Worm (Caenorhabditis elegans) whole organism, L1 larva: ENCODE measurements around the gene Y11D7A.7.
A peak's percentile ranks its signal among the peaks of the same experiment; 100 is the strongest.

Experiments
- C16A3.4 ChIP-seq: fragments of 150-350 bp; optimal IDR thresholded peaks from 2 replicates; lab custom pipeline; 2014; ENCODE audit warnings: missing biosample characterization, missing genetic modification characterization
- alr-1 ChIP-seq: fragments of 200-800 bp; sonication (Bioruptor generic); optimal IDR thresholded peaks from 2 replicates; lab custom pipeline; 2018; ENCODE audit warnings: borderline replicate concordance, mild to moderate bottlenecking, missing genetic modification characterization, missing compliant biosample characterization
- ama-1 ChIP-seq: fragments of 150-350 bp; optimal IDR thresholded peaks from 2 replicates; lab custom pipeline; 2014
- blmp-1 ChIP-seq: fragments of 150-350 bp; optimal IDR thresholded peaks from 2 replicates; lab custom pipeline; 2014; ENCODE audit warnings: missing biosample characterization, missing genetic modification characterization
- ceh-63 ChIP-seq: fragments of 200-800 bp; sonication (Bioruptor generic); optimal IDR thresholded peaks from 2 replicates; lab custom pipeline; 2018; ENCODE audit warnings: mild to moderate bottlenecking, missing genetic modification characterization, missing compliant biosample characterization
- ceh-82 ChIP-seq, 3 experiments: fragments of 150-350 bp in 1 of 3; sonication (generic microtip) in 2 of 3; optimal IDR thresholded peaks; 2 replicates each; lab custom pipeline; 2014 to 2017; ENCODE audit warnings: missing biosample characterization in 3 of 3, missing genetic modification characterization in 3 of 3
- dpl-1 ChIP-seq, 3 experiments: fragments of 150-350 bp in 2 of 3; sonication (generic microtip) in 1 of 3; optimal IDR thresholded peaks; 2 replicates each; lab custom pipeline; 2014 to 2017; ENCODE audit warnings: missing biosample characterization in 3 of 3, missing genetic modification characterization in 3 of 3, missing genetic modification reagents in 3 of 3
- efl-1 ChIP-seq, 4 experiments: fragments of 150-350 bp; optimal IDR thresholded peaks in 3 of 4; peaks in 1 of 4; 1 replicate in 1 of 4; 2 replicates in 3 of 4; lab custom pipeline; 2014; ENCODE audit warnings: missing biosample characterization in 2 of 4, missing genetic modification characterization in 2 of 4, missing genetic modification reagents in 2 of 4
- egl-13 ChIP-seq: sonication (generic microtip); optimal IDR thresholded peaks from 2 replicates; lab custom pipeline; 2016; ENCODE audit warnings: missing genotype, missing genetic modification reagents, missing genetic modification characterization, missing compliant biosample characterization
- egl-27 ChIP-seq, 2 experiments: fragments of 150-350 bp in 1 of 2; sonication (generic microtip); optimal IDR thresholded peaks; 3 replicates each; lab custom pipeline; 2017 to 2018; ENCODE audit warnings: missing biosample characterization in 2 of 2, missing genetic modification characterization in 2 of 2, missing genetic modification reagents in 2 of 2
- elt-3 ChIP-seq, 6 experiments: fragments of 150-350 bp in 1 of 6; sonication (generic microtip); optimal IDR thresholded peaks; 2 replicates each; lab custom pipeline; 2017 to 2018; ENCODE audit warnings: missing biosample characterization in 6 of 6, missing genetic modification characterization in 6 of 6, inconsistent platforms in 1 of 6
- fkh-10 ChIP-seq: sonication (generic microtip); optimal IDR thresholded peaks from 2 replicates; lab custom pipeline; 2017; ENCODE audit warnings: missing biosample characterization, missing genetic modification reagents, missing genetic modification characterization
- fkh-8 ChIP-seq: sonication (generic microtip); optimal IDR thresholded peaks from 2 replicates; lab custom pipeline; 2016; ENCODE audit warnings: mild to moderate bottlenecking, missing genetic modification characterization, missing compliant biosample characterization
- hlh-17 ChIP-seq: fragments of 200-800 bp; sonication (Bioruptor generic); optimal IDR thresholded peaks from 2 replicates; lab custom pipeline; 2018; ENCODE audit warnings: missing genetic modification characterization, mild to moderate bottlenecking, missing compliant biosample characterization, moderate library complexity, borderline replicate concordance
- irx-1 ChIP-seq: sonication (generic microtip); optimal IDR thresholded peaks from 2 replicates; lab custom pipeline; 2016; ENCODE audit warnings: missing genetic modification characterization, missing compliant biosample characterization
- isw-1 ChIP-seq: fragments of 200-800 bp; sonication (Bioruptor generic); IDR thresholded peaks from 2 replicates; pipeline ENCODE4 v1.3.6; 2022; ENCODE audit warnings: missing genetic modification characterization, missing compliant biosample characterization
- jun-1 ChIP-seq: fragments of 150-350 bp; optimal IDR thresholded peaks from 2 replicates; lab custom pipeline; 2014; ENCODE audit warnings: missing biosample characterization, missing genetic modification reagents, missing genetic modification characterization
- lin-13 ChIP-seq: fragments of 150-350 bp; optimal IDR thresholded peaks from 2 replicates; lab custom pipeline; 2014; ENCODE audit warnings: missing biosample characterization, missing genetic modification reagents, missing genetic modification characterization
- lin-14 ChIP-seq: fragments of 200-800 bp; sonication (Bioruptor generic); optimal IDR thresholded peaks from 2 replicates; lab custom pipeline; 2018; ENCODE audit warnings: mild to moderate bottlenecking, missing genetic modification characterization, moderate library complexity, missing compliant biosample characterization
- lin-35 ChIP-seq, 2 experiments: fragments of 150-350 bp; optimal IDR thresholded peaks; 2 replicates each; lab custom pipeline; 2014; ENCODE audit warnings: missing biosample characterization in 2 of 2, missing genetic modification characterization in 2 of 2, missing genetic modification reagents in 2 of 2
- lir-3 ChIP-seq: sonication (generic microtip); optimal IDR thresholded peaks from 2 replicates; lab custom pipeline; 2016; ENCODE audit warnings: mild to moderate bottlenecking, missing genetic modification characterization, moderate library complexity, missing compliant biosample characterization; ENCODE audit not compliant: poor library complexity
- lsy-2 ChIP-seq, 2 experiments: fragments of 150-350 bp; optimal IDR thresholded peaks; 2 replicates each; lab custom pipeline; 2014; ENCODE audit warnings: missing biosample characterization in 2 of 2, missing genetic modification characterization in 2 of 2
- mab-9 ChIP-seq: fragments of 200-800 bp; sonication (Bioruptor generic); IDR thresholded peaks from 2 replicates; pipeline ENCODE4 v1.3.6; 2022; ENCODE audit warnings: missing genetic modification reagents, missing genetic modification characterization, missing compliant biosample characterization
- mdl-1 ChIP-seq, 2 experiments: fragments of 150-350 bp; optimal IDR thresholded peaks; 2 replicates each; lab custom pipeline; 2014 to 2017; ENCODE audit warnings: missing biosample characterization in 2 of 2, missing genetic modification characterization in 2 of 2, inconsistent platforms in 1 of 2
- mef-2 ChIP-seq: fragments of 150-350 bp; optimal IDR thresholded peaks from 2 replicates; lab custom pipeline; 2014; ENCODE audit warnings: missing biosample characterization, missing genetic modification characterization
- mep-1 ChIP-seq: fragments of 150-350 bp; optimal IDR thresholded peaks from 2 replicates; lab custom pipeline; 2014; ENCODE audit warnings: missing biosample characterization, missing genetic modification characterization
- nhr-11 ChIP-seq: fragments of 150-350 bp; optimal IDR thresholded peaks from 2 replicates; lab custom pipeline; 2014; ENCODE audit warnings: missing biosample characterization, missing genetic modification characterization
- nhr-47 ChIP-seq: sonication (generic microtip); optimal IDR thresholded peaks from 2 replicates; lab custom pipeline; 2016; ENCODE audit warnings: mild to moderate bottlenecking, missing genetic modification characterization, moderate library complexity, missing compliant biosample characterization
- nhr-71 ChIP-seq: sonication (generic microtip); optimal IDR thresholded peaks from 2 replicates; lab custom pipeline; 2016; ENCODE audit warnings: mild to moderate bottlenecking, missing genetic modification characterization, moderate library complexity, missing compliant biosample characterization
- nhr-77 ChIP-seq: fragments of 150-350 bp; optimal IDR thresholded peaks from 2 replicates; lab custom pipeline; 2014; ENCODE audit warnings: missing biosample characterization, missing genetic modification characterization
- nhr-84 ChIP-seq: sonication (generic microtip); optimal IDR thresholded peaks from 2 replicates; lab custom pipeline; 2017; ENCODE audit warnings: missing biosample characterization, missing genetic modification characterization
- nhr-85 ChIP-seq: sonication (generic microtip); peaks from one replicate; lab custom pipeline; 2016; ENCODE audit warnings: missing genetic modification characterization, inconsistent platforms, missing compliant biosample characterization
- rnt-1 ChIP-seq: sonication (generic microtip); optimal IDR thresholded peaks from 2 replicates; lab custom pipeline; 2016; ENCODE audit warnings: mild to moderate bottlenecking, missing genetic modification characterization, moderate library complexity, missing compliant biosample characterization
- skn-1 ChIP-seq: fragments of 150-350 bp; optimal IDR thresholded peaks from 2 replicates; lab custom pipeline; 2014; ENCODE audit warnings: missing biosample characterization, missing genetic modification characterization
- snu-23 ChIP-seq: sonication (generic microtip); optimal IDR thresholded peaks from 2 replicates; lab custom pipeline; 2016; ENCODE audit warnings: missing genetic modification characterization, missing compliant biosample characterization
- sup-37 ChIP-seq: fragments of 200-800 bp; sonication (Bioruptor generic); optimal IDR thresholded peaks from 2 replicates; lab custom pipeline; 2018; ENCODE audit warnings: mild to moderate bottlenecking, missing genetic modification characterization, missing compliant biosample characterization
- swsn-7 ChIP-seq: sonication (generic microtip); optimal IDR thresholded peaks from 2 replicates; lab custom pipeline; 2016; ENCODE audit warnings: missing genetic modification characterization, missing compliant biosample characterization
- tbx-2 ChIP-seq: sonication (generic microtip); optimal IDR thresholded peaks from 2 replicates; lab custom pipeline; 2016; ENCODE audit warnings: missing genetic modification characterization, missing compliant biosample characterization
- unc-86 ChIP-seq: sonication (generic microtip); optimal IDR thresholded peaks from 2 replicates; lab custom pipeline; 2016; ENCODE audit warnings: missing genetic modification characterization, missing compliant biosample characterization
- unc-98 ChIP-seq: fragments of 200-800 bp; sonication (Bioruptor generic); IDR thresholded peaks from 2 replicates; pipeline ENCODE4 v1.3.6; 2022; ENCODE audit warnings: missing genetic modification characterization, missing compliant biosample characterization
- xbp-1 ChIP-seq: sonication (generic microtip); optimal IDR thresholded peaks from 2 replicates; lab custom pipeline; 2016; ENCODE audit warnings: missing genetic modification characterization, missing compliant biosample characterization
- ztf-11 ChIP-seq, 2 experiments: sonication (generic microtip); optimal IDR thresholded peaks; 2 replicates each; lab custom pipeline; 2016 to 2017; ENCODE audit warnings: missing genetic modification characterization in 2 of 2, missing biosample characterization in 1 of 2, missing compliant biosample characterization in 1 of 2

Y11D7A.7 gene

ce11 chrIV:9216437-9216836 is 32.9 kb upstream of the Y11D7A.7 start:
- TF ChIP-seq unc-98 (GFP tag; lab: Robert Waterston, UW) (no peak), nhr-84 (tag; lab: Kevin White, UChicago) (no peak), nhr-71 (tag; lab: Kevin White, UChicago) (peak; percentile 59), nhr-77 (tag; lab: Kevin White, UChicago) (no peak), tbx-2 (tag; lab: Kevin White, UChicago) (peak; percentile 56), jun-1 (tag; lab: Kevin White, UChicago) (no peak), ztf-11 (tag; optimal IDR thresholded peaks at IDR 0.05; lab: Kevin White, UChicago) (no peak), hlh-17 (no peak), mef-2 (tag; lab: Kevin White, UChicago) (no peak), ceh-82 (tag; optimal IDR thresholded peaks at IDR 0.05; lab: Kevin White, UChicago) (peak in 1 of 3 experiments; percentile 15), nhr-85 (tag; lab: Kevin White, UChicago) (peak; percentile 62), skn-1 (tag; lab: Kevin White, UChicago) (peak; percentile 26), fkh-10 (peak; percentile 38), mab-9 (GFP tag; lab: Robert Waterston, UW) (peak; percentile 40; the same call in 1 of the 2 replicates), nhr-11 (tag; lab: Kevin White, UChicago) (no peak), sup-37 (GFP tag; lab: Kevin White, UChicago) (no peak), xbp-1 (tag; lab: Kevin White, UChicago) (peak; percentile 33), swsn-7 (tag; lab: Kevin White, UChicago) (peak; percentile 55), ama-1 (lab: Kevin White, UChicago) (no peak), lsy-2 (tag; optimal IDR thresholded peaks at IDR 0.05; lab: Kevin White, UChicago) (peak; percentile 10 to 35), lir-3 (tag; lab: Kevin White, UChicago) (peak; percentile 0), elt-3 (tag; optimal IDR thresholded peaks at IDR 0.05; lab: Kevin White, UChicago) (no peak), mdl-1 (tag; optimal IDR thresholded peaks at IDR 0.05; lab: Kevin White, UChicago) (peak in 1 of 2 experiments; percentile 59), lin-13 (GFP tag; lab: Kevin White, UChicago) (no peak), rnt-1 (tag; lab: Kevin White, UChicago) (peak; percentile 36), mep-1 (tag; lab: Kevin White, UChicago) (peak; percentile 60), dpl-1 (GFP tag; optimal IDR thresholded peaks at IDR 0.05; lab: Kevin White, UChicago) (peak; percentile 5 to 22 (median 17)), efl-1 (optimal IDR thresholded peaks at IDR 0.05; lab: Kevin White, UChicago) (peak; percentile 55 to 62), efl-1 (GFP tag; optimal IDR thresholded peaks at IDR 0.05 in 1 of 2; lab: Kevin White, UChicago) (peak in 1 of 2 experiments; percentile 42), isw-1 (GFP tag; lab: Robert Waterston, UW) (0 out of 2 replicates have a peak, but pooled peaks have one; percentile 12), ceh-63 (GFP tag; lab: Kevin White, UChicago) (no peak), nhr-47 (tag; lab: Kevin White, UChicago) (peak; percentile 46), fkh-8 (tag; lab: Kevin White, UChicago) (peak; percentile 50), alr-1 (tag; lab: Kevin White, UChicago) (no peak), C16A3.4 (tag; lab: Kevin White, UChicago) (no peak), snu-23 (peak; percentile 58), unc-86 (tag; lab: Kevin White, UChicago) (peak; percentile 54), lin-14 (GFP tag; lab: Kevin White, UChicago) (peak; percentile 92), egl-13 (tag; lab: Kevin White, UChicago) (peak; percentile 19), irx-1 (tag; lab: Kevin White, UChicago) (peak; percentile 24), egl-27 (tag; optimal IDR thresholded peaks at IDR 0.05; lab: Kevin White, UChicago) (peak in 1 of 2 experiments; percentile 9), lin-35 (GFP tag; optimal IDR thresholded peaks at IDR 0.05; lab: Kevin White, UChicago) (peak in 1 of 2 experiments; percentile 51), blmp-1 (tag; lab: Kevin White, UChicago) (no peak)
